Worm (Caenorhabditis elegans) whole organism, L3 larva: ENCODE data around the gene R11G1.11.

Experiments used
- ceh-28 ChIP-seq: fragments of 150-350 bp; optimal IDR thresholded peaks from 2 replicates; lab custom pipeline; 2014; ENCODE audit warnings: missing biosample characterization, missing genetic modification reagents, missing genetic modification characterization
- jun-1 ChIP-seq: fragments of 150-350 bp; optimal IDR thresholded peaks from 2 replicates; lab custom pipeline; 2014; ENCODE audit warnings: missing biosample characterization, missing genetic modification reagents, missing genetic modification characterization
- nhr-237 ChIP-seq: fragments of 150-350 bp; optimal IDR thresholded peaks from 2 replicates; lab custom pipeline; 2014; ENCODE audit warnings: missing biosample characterization, missing genetic modification characterization

DNA sequence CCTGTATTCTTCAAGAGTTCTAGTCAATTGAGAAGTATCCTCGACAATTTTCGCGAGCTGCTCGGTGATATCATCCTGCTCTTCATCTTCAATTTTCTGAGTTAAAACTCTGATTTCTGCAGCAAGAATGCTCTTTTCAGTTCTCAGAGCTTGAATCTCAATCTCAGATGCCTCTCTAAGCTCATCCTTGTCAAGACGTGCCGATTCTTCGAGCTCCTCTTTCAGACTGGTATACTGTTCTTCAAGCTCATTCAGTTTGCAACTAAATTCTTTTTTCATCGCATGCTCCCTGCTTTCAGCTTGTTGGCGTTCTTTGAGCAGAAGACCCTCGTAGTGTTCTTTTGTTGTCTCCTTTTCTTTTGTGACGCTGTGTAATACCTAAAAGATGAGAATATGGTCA, 31.7 kb downstream of the R11G1.11 start:
- TF ChIP-seq ceh-28 (no peak), jun-1 (no peak), nhr-237 (tag; lab: Kevin White, UChicago) (no peak)
